Fruit fly (Drosophila melanogaster) whole organism, prepupa: ENCODE measurements around the gene Corp.

Source experiments
- Blimp-1 ChIP-seq: fragments of 200-800 bp; sonication (Bioruptor generic); optimal IDR thresholded peaks from 3 replicates; lab custom pipeline; 2017; ENCODE audit warnings: missing biosample characterization, missing genetic modification characterization, mild to moderate bottlenecking, moderate library complexity, missing genetic modification reagents
- CG10631 ChIP-seq: fragments of 200-800 bp; sonication (Bioruptor generic); optimal IDR thresholded peaks from 2 replicates; lab custom pipeline; 2016; ENCODE audit warnings: missing biosample characterization, missing genetic modification characterization
- CG10669 ChIP-seq: fragments of 200-800 bp; sonication (Bioruptor generic); optimal IDR thresholded peaks from 3 replicates; lab custom pipeline; 2018; ENCODE audit warnings: missing biosample characterization, mild to moderate bottlenecking, missing genetic modification characterization, moderate library complexity
- CG11762 ChIP-seq: fragments of 200-800 bp; sonication (Bioruptor generic); optimal IDR thresholded peaks from 3 replicates; lab custom pipeline; 2016; ENCODE audit warnings: missing biosample characterization, missing genetic modification characterization; ENCODE audit not compliant: insufficient read depth
- CG3032 ChIP-seq: fragments of 200-800 bp; optimal IDR thresholded peaks from 2 replicates; lab custom pipeline; 2019; ENCODE audit warnings: missing biosample characterization, mild to moderate bottlenecking, missing genetic modification characterization, moderate library complexity
- CG31627 ChIP-seq: fragments of 200-800 bp; sonication (Bioruptor generic); optimal IDR thresholded peaks from 3 replicates; lab custom pipeline; 2016; ENCODE audit warnings: missing biosample characterization, missing genetic modification characterization
- CG32006 ChIP-seq: fragments of 200-800 bp; sonication (Bioruptor generic); optimal IDR thresholded peaks from 3 replicates; lab custom pipeline; 2017; ENCODE audit warnings: missing biosample characterization, mild to moderate bottlenecking, missing genetic modification characterization
- CG4318 ChIP-seq: fragments of 200-800 bp; sonication (Bioruptor generic); optimal IDR thresholded peaks from 3 replicates; lab custom pipeline; 2017; ENCODE audit warnings: missing biosample characterization, mild to moderate bottlenecking, missing genetic modification characterization
- CG6276 ChIP-seq: fragments of 200-800 bp; sonication (Bioruptor generic); optimal IDR thresholded peaks from 2 replicates; lab custom pipeline; 2017; ENCODE audit warnings: missing biosample characterization, mild to moderate bottlenecking, missing genetic modification characterization
- CG6792 ChIP-seq: fragments of 200-800 bp; sonication (Bioruptor generic); optimal IDR thresholded peaks from 3 replicates; lab custom pipeline; 2016; ENCODE audit warnings: missing biosample characterization, missing genetic modification characterization
- CG6808 ChIP-seq: fragments of 200-800 bp; sonication (Bioruptor generic); optimal IDR thresholded peaks from 3 replicates; lab custom pipeline; 2017; ENCODE audit warnings: missing biosample characterization, missing genetic modification characterization, mild to moderate bottlenecking, moderate library complexity, missing genetic modification reagents
- CG7368 ChIP-seq: fragments of 200-800 bp; sonication (Bioruptor generic); optimal IDR thresholded peaks from 3 replicates; lab custom pipeline; 2016; ENCODE audit warnings: missing biosample characterization, missing genetic modification characterization
- CG8119 ChIP-seq: fragments of 200-800 bp; sonication (Bioruptor generic); IDR thresholded peaks from 3 replicates; pipeline ENCODE4 v1.3.6; 2022; ENCODE audit warnings: missing biosample characterization, missing genetic modification characterization
- CG8632 ChIP-seq: fragments of 200-800 bp; sonication (Bioruptor generic); optimal IDR thresholded peaks from 3 replicates; lab custom pipeline; 2016; ENCODE audit warnings: missing biosample characterization, missing genetic modification characterization
- CG9139 ChIP-seq: fragments of 200-800 bp; sonication (Bioruptor generic); optimal IDR thresholded peaks from 3 replicates; lab custom pipeline; 2017; ENCODE audit warnings: missing biosample characterization, mild to moderate bottlenecking, missing genetic modification characterization
- Eip75B ChIP-seq: fragments of 200-800 bp; sonication (Bioruptor generic); optimal IDR thresholded peaks from 3 replicates; lab custom pipeline; 2016; ENCODE audit warnings: missing biosample characterization, missing genetic modification characterization
- Eip78C ChIP-seq: fragments of 200-800 bp; sonication (Bioruptor generic); peaks from one replicate; lab custom pipeline; 2016; ENCODE audit warnings: missing biosample characterization, missing genetic modification characterization
- Ets21C ChIP-seq: fragments of 200-800 bp; sonication (Bioruptor generic); optimal IDR thresholded peaks from 3 replicates; lab custom pipeline; 2016; ENCODE audit warnings: missing biosample characterization, missing genetic modification characterization
- Gug ChIP-seq: fragments of 200-800 bp; sonication (Bioruptor generic); IDR thresholded peaks from 2 replicates; pipeline ENCODE4 v1.3.6; 2022; ENCODE audit warnings: missing biosample characterization, missing genetic modification characterization
- Hr4 ChIP-seq: fragments of 200-800 bp; sonication (Bioruptor generic); optimal IDR thresholded peaks from 3 replicates; lab custom pipeline; 2016; ENCODE audit warnings: missing biosample characterization, missing genetic modification characterization
- Lpt ChIP-seq: fragments of 200-800 bp; sonication (Bioruptor generic); optimal IDR thresholded peaks from 3 replicates; lab custom pipeline; 2016; ENCODE audit warnings: missing biosample characterization, missing genetic modification characterization
- Met ChIP-seq: fragments of 200-800 bp; sonication (Bioruptor generic); optimal IDR thresholded peaks from 3 replicates; lab custom pipeline; 2016; ENCODE audit warnings: missing biosample characterization, missing genetic modification characterization
- OdsH ChIP-seq: fragments of 200-800 bp; sonication (Bioruptor generic); optimal IDR thresholded peaks from 3 replicates; lab custom pipeline; 2016; ENCODE audit warnings: missing biosample characterization, missing genetic modification characterization
- Sox102F ChIP-seq: fragments of 200-800 bp; sonication (Bioruptor generic); optimal IDR thresholded peaks from 2 replicates; lab custom pipeline; 2016; ENCODE audit warnings: missing biosample characterization, mild to moderate bottlenecking, missing genetic modification characterization
- Sox14 ChIP-seq: fragments of 200-800 bp; sonication (Bioruptor generic); optimal IDR thresholded peaks from 3 replicates; lab custom pipeline; 2016; ENCODE audit warnings: missing biosample characterization, missing genetic modification characterization
- achi ChIP-seq: fragments of 200-800 bp; sonication (Bioruptor generic); optimal IDR thresholded peaks from 3 replicates; lab custom pipeline; 2016; ENCODE audit warnings: missing biosample characterization, missing genetic modification characterization
- acj6 ChIP-seq: fragments of 200-800 bp; sonication (Bioruptor generic); optimal IDR thresholded peaks from 3 replicates; lab custom pipeline; 2016; ENCODE audit warnings: missing biosample characterization, missing genetic modification characterization
- dsx ChIP-seq: fragments of 200-800 bp; optimal IDR thresholded peaks from 3 replicates; lab custom pipeline; 2019; ENCODE audit warnings: missing biosample characterization, mild to moderate bottlenecking, missing genetic modification characterization, moderate library complexity; ENCODE audit not compliant: poor library complexity, severe bottlenecking
- eg ChIP-seq: fragments of 200-800 bp; sonication (Bioruptor generic); IDR thresholded peaks from 3 replicates; pipeline ENCODE4 v1.3.6; 2022; ENCODE audit warnings: missing biosample characterization, missing genetic modification characterization
- esn ChIP-seq: fragments of 200-800 bp; sonication (Bioruptor generic); optimal IDR thresholded peaks from 2 replicates; lab custom pipeline; 2016; ENCODE audit warnings: missing biosample characterization, mild to moderate bottlenecking, missing genetic modification characterization, moderate library complexity
- fd59A ChIP-seq: fragments of 200-800 bp; sonication (Bioruptor generic); optimal IDR thresholded peaks from 2 replicates; lab custom pipeline; 2017; ENCODE audit warnings: missing biosample characterization, mild to moderate bottlenecking, missing genetic modification characterization, missing genetic modification reagents
- fkh ChIP-seq: fragments of 200-800 bp; sonication (Bioruptor generic); optimal IDR thresholded peaks from 3 replicates; lab custom pipeline; 2017; ENCODE audit warnings: missing biosample characterization, mild to moderate bottlenecking, missing genetic modification characterization, moderate library complexity
- lz ChIP-seq: fragments of 200-800 bp; sonication (Bioruptor generic); optimal IDR thresholded peaks from 3 replicates; lab custom pipeline; 2016; ENCODE audit warnings: missing biosample characterization, missing genetic modification characterization
- net ChIP-seq: fragments of 200-800 bp; sonication (Bioruptor generic); optimal IDR thresholded peaks from 3 replicates; lab custom pipeline; 2016; ENCODE audit warnings: missing biosample characterization, missing genetic modification characterization
- pdm3 ChIP-seq: fragments of 200-800 bp; sonication (Bioruptor generic); optimal IDR thresholded peaks from 3 replicates; lab custom pipeline; 2016; ENCODE audit warnings: missing biosample characterization, missing genetic modification characterization
- salr ChIP-seq, 2 experiments: fragments of 200-800 bp; sonication (Bioruptor generic); optimal IDR thresholded peaks; 3 replicates each; lab custom pipeline; 2016 to 2018; ENCODE audit warnings: missing biosample characterization in 2 of 2, missing genetic modification characterization in 2 of 2, mild to moderate bottlenecking in 1 of 2
- spab ChIP-seq: fragments of 200-800 bp; sonication (Bioruptor generic); optimal IDR thresholded peaks from 2 replicates; lab custom pipeline; 2017; ENCODE audit warnings: missing biosample characterization, mild to moderate bottlenecking, missing genetic modification characterization, missing genetic modification reagents
- ss ChIP-seq, 2 experiments: fragments of 200-800 bp; sonication (Bioruptor generic); optimal IDR thresholded peaks; 2 replicates in 1 of 2; 3 replicates in 1 of 2; lab custom pipeline; 2017 to 2018; ENCODE audit warnings: mild to moderate bottlenecking in 2 of 2, missing biosample characterization in 2 of 2, missing genetic modification characterization in 2 of 2, moderate library complexity in 1 of 2
- svp ChIP-seq: fragments of 200-800 bp; sonication (Bioruptor generic); peaks from one replicate; lab custom pipeline; 2016; ENCODE audit warnings: missing biosample characterization, missing genetic modification characterization
- topi ChIP-seq: fragments of 200-800 bp; sonication (Bioruptor generic); optimal IDR thresholded peaks from 3 replicates; lab custom pipeline; 2016; ENCODE audit warnings: missing biosample characterization, missing genetic modification characterization
- vri ChIP-seq: fragments of 200-800 bp; sonication (Bioruptor generic); optimal IDR thresholded peaks from 3 replicates; lab custom pipeline; 2016; ENCODE audit warnings: missing biosample characterization, mild to moderate bottlenecking, missing genetic modification characterization

Gene Corp

dm6 chrX:8273799-8274484 lies 2.7 kb upstream of the Corp start, which contains the start of gene CG15343 (continued):
- TF ChIP-seq CG11762 (GFP tag; lab: Kevin White, UChicago) = no peak
- peak; percentile 35 for TF ChIP-seq CG6808 (GFP tag; lab: Kevin White, UChicago)
- TF ChIP-seq eg (GFP tag; lab: Robert Waterston, UW) = peak; percentile 61; the same call in 2 of the 3 replicates
- no peak for TF ChIP-seq CG10631 (GFP tag; lab: Kevin White, UChicago)
- TF ChIP-seq Gug (GFP tag; lab: Robert Waterston, UW) = peak; percentile 44
- peak; percentile 26 for TF ChIP-seq spab (GFP tag; lab: Kevin White, UChicago)
- peak; percentile 53 for TF ChIP-seq CG32006 (GFP tag; lab: Kevin White, UChicago)
- TF ChIP-seq CG8632 (GFP tag; lab: Kevin White, UChicago) = no peak
- TF ChIP-seq net = peak; percentile 32

- no peak for TF ChIP-seq CG4318
- no peak for TF ChIP-seq CG6792 (GFP tag; lab: Kevin White, UChicago)
- TF ChIP-seq fd59A (GFP tag; lab: Kevin White, UChicago) = no peak
- TF ChIP-seq spab (GFP tag; lab: Kevin White, UChicago) = no peak
- no peak for TF ChIP-seq svp (GFP tag; lab: Kevin White, UChicago)
- no peak for TF ChIP-seq Hr4
- TF ChIP-seq CG3032 = no peak
- no peak for TF ChIP-seq CG10631 (GFP tag; lab: Kevin White, UChicago)
- TF ChIP-seq CG8119 (GFP tag; lab: Robert Waterston, UW) = no peak
- no peak for TF ChIP-seq acj6 (GFP tag; lab: Kevin White, UChicago)
- TF ChIP-seq dsx = no peak
- no peak for TF ChIP-seq esn (GFP tag; lab: Kevin White, UChicago)
- TF ChIP-seq Lpt (GFP tag; lab: Kevin White, UChicago) = no peak
- TF ChIP-seq Ets21C = no peak
- TF ChIP-seq lz = no peak
- no peak for TF ChIP-seq fkh (GFP tag; lab: Kevin White, UChicago)
- no peak for TF ChIP-seq Eip75B (GFP tag; lab: Kevin White, UChicago)
- no peak for TF ChIP-seq Blimp-1 (GFP tag; lab: Kevin White, UChicago)
Measured at dm6 chrX:8273291-8273690, 2.1 kb upstream of the Corp start, which contains the start of gene CG1636. Gene CG1636 (plus strand): TSS chrX:8273412.

- TF ChIP-seq vri = no peak
- no peak for TF ChIP-seq Sox102F (GFP tag; lab: Kevin White, UChicago)
- no peak for TF ChIP-seq CG4318
- no peak for TF ChIP-seq CG6808 (GFP tag; lab: Kevin White, UChicago)
- TF ChIP-seq CG10669 = no peak
- TF ChIP-seq CG31627 = no peak
- no peak for TF ChIP-seq CG10631 (GFP tag; lab: Kevin White, UChicago)
Measured at dm6 chrX:8265261-8265660, 5.9 kb downstream of the Corp start.

- TF ChIP-seq Eip78C (GFP tag; lab: Kevin White, UChicago) = peak; percentile 16
- TF ChIP-seq Eip75B (GFP tag; lab: Kevin White, UChicago) = no peak
- TF ChIP-seq CG32006 (GFP tag; lab: Kevin White, UChicago) = peak; percentile 45
- TF ChIP-seq CG11762 (GFP tag; lab: Kevin White, UChicago) = no peak
- TF ChIP-seq CG9139 (GFP tag; lab: Kevin White, UChicago) = no peak
- TF ChIP-seq CG6276 (GFP tag; lab: Kevin White, UChicago) = no peak
- no peak for TF ChIP-seq Lpt (GFP tag; lab: Kevin White, UChicago)
- TF ChIP-seq Hr4 = peak; percentile 29
- no peak for TF ChIP-seq spab (GFP tag; lab: Kevin White, UChicago)
- TF ChIP-seq CG4318 = peak; percentile 2
Measured at dm6 chrX:8263236-8263635, 8.0 kb downstream of the Corp start.

dm6 chrX:8259881-8260280 lies 11.3 kb downstream of the Corp start:
- TF ChIP-seq salr (GFP tag; optimal IDR thresholded peaks at IDR 0.05; lab: Kevin White, UChicago) (peak in 1 of 2 experiments; percentile 21), CG10669 (peak; percentile 14), topi (peak; percentile 11), CG7368 (GFP tag; lab: Kevin White, UChicago) (no peak), achi (GFP tag; lab: Kevin White, UChicago) (peak; percentile 43), OdsH (GFP tag; lab: Kevin White, UChicago) (peak; percentile 43), Eip78C (GFP tag; lab: Kevin White, UChicago) (peak; percentile 73), esn (GFP tag; lab: Kevin White, UChicago) (no peak), CG9139 (GFP tag; lab: Kevin White, UChicago) (no peak), pdm3 (GFP tag; lab: Kevin White, UChicago) (peak; percentile 49), spab (GFP tag; lab: Kevin White, UChicago) (no peak), ss (GFP tag; optimal IDR thresholded peaks at IDR 0.05; lab: Kevin White, UChicago) (no peak), CG6276 (GFP tag; lab: Kevin White, UChicago) (peak; percentile 41), CG10631 (GFP tag; lab: Kevin White, UChicago) (peak; percentile 42), Gug (GFP tag; lab: Robert Waterston, UW) (0 out of 2 replicates have a peak, but pooled peaks have one; percentile 14), CG31627 (peak; percentile 10), Met (GFP tag; lab: Kevin White, UChicago) (peak; percentile 33), Sox14 (GFP tag; lab: Kevin White, UChicago) (peak; percentile 23)
